Fruit fly (Drosophila melanogaster): Measurements from ENCODE around the gene chp.
A peak's percentile ranks its signal among the peaks of the same experiment; 100 is the strongest.

chp gene

dm6 chr3R:31168968-31169367 is 41.6 kb downstream of the chp start, which contains the start of gene stops (continued):
- TF ChIP-seq h (optimal IDR thresholded peaks at IDR 0.05): no peak
- no peak for TF ChIP-seq vfl (GFP tag; optimal IDR thresholded peaks at IDR 0.05)
- TF ChIP-seq CG15269 (tag; optimal IDR thresholded peaks at IDR 0.05): no peak
- no peak for TF ChIP-seq CG13287 (GFP tag; IDR thresholded peaks at IDR 0.05; ENCODE audit: partially characterized antibody)
- no peak for TF ChIP-seq CG14667 (GFP tag; IDR thresholded peaks at IDR 0.05)
- no peak for TF ChIP-seq Oli (tag; optimal IDR thresholded peaks at IDR 0.05)
- TF ChIP-seq CG8089 (GFP tag; optimal IDR thresholded peaks at IDR 0.05): peak; percentile 31
- peak; percentile 22 for TF ChIP-seq CG11723 (GFP tag; optimal IDR thresholded peaks at IDR 0.05)
- no peak for TF ChIP-seq Nf-YC (tag; optimal IDR thresholded peaks at IDR 0.05)
- no peak for TF ChIP-seq Neu2 (GFP tag; optimal IDR thresholded peaks at IDR 0.05; ENCODE audit: borderline replicate concordance)
- TF ChIP-seq pfk (GFP tag; optimal IDR thresholded peaks at IDR 0.05): peak; percentile 62
- TF ChIP-seq fd96Cb (tag; optimal IDR thresholded peaks at IDR 0.05): peak; percentile 41
- TF ChIP-seq repo (GFP tag; optimal IDR thresholded peaks at IDR 0.05): no peak
- TF ChIP-seq HLHmδ (GFP tag; optimal IDR thresholded peaks at IDR 0.05): peak; percentile 43
- no peak for TF ChIP-seq Dref (GFP tag; IDR thresholded peaks at IDR 0.05)
- no peak for TF ChIP-seq CG15011 (GFP tag; optimal IDR thresholded peaks at IDR 0.05)
- no peak for TF ChIP-seq sisA (GFP tag; IDR thresholded peaks at IDR 0.05)
- TF ChIP-seq CG18476 (GFP tag; optimal IDR thresholded peaks at IDR 0.05): peak; percentile 43
- TF ChIP-seq bbx (GFP tag; IDR thresholded peaks at IDR 0.05; ENCODE audit: partially characterized antibody): no peak
- TF ChIP-seq CG30431 (GFP tag; optimal IDR thresholded peaks at IDR 0.05): no peak
- TF ChIP-seq Vsx1 (GFP tag; optimal IDR thresholded peaks at IDR 0.05): peak; percentile 11
- no peak for TF ChIP-seq CG9609 (GFP tag; optimal IDR thresholded peaks at IDR 0.05)
- 0 out of 3 replicates have a peak, but pooled peaks have one; percentile 12 for TF ChIP-seq Optix (GFP tag; IDR thresholded peaks at IDR 0.05)
- TF ChIP-seq pros (GFP tag; optimal IDR thresholded peaks at IDR 0.05): no peak
- TF ChIP-seq Doc2 (GFP tag; IDR thresholded peaks at IDR 0.05): no peak
- TF ChIP-seq sqz (GFP tag; optimal IDR thresholded peaks at IDR 0.05): peak; percentile 50
- peak; percentile 10 for TF ChIP-seq shn (GFP tag; optimal IDR thresholded peaks at IDR 0.05)
- peak; percentile 14 for TF ChIP-seq mam (GFP tag; optimal IDR thresholded peaks at IDR 0.05)
- TF ChIP-seq CG10274 (GFP tag; optimal IDR thresholded peaks at IDR 0.05): no peak
- peak; percentile 29 for TF ChIP-seq Hmr (GFP tag; optimal IDR thresholded peaks at IDR 0.05)
- no peak for TF ChIP-seq ase (GFP tag; IDR thresholded peaks at IDR 0.05)
- TF ChIP-seq CG12219 (GFP tag; optimal IDR thresholded peaks at IDR 0.05): peak; percentile 36
- no peak for TF ChIP-seq GATAe (GFP tag; conservative IDR thresholded peaks at IDR 0.05)
- TF ChIP-seq H15 (GFP tag; IDR thresholded peaks at IDR 0.05): no peak
- TF ChIP-seq Ada2b (GFP tag; IDR thresholded peaks at IDR 0.05): peak; percentile 30; the same call in 1 of the 2 replicates
- no peak for TF ChIP-seq tap (tag; optimal IDR thresholded peaks at IDR 0.05)
- no peak for TF ChIP-seq CG7271 (tag; optimal IDR thresholded peaks at IDR 0.05)
- TF ChIP-seq sens-2 (GFP tag; IDR thresholded peaks at IDR 0.05): no peak
- no peak for TF ChIP-seq CG14441 (GFP tag; IDR thresholded peaks at IDR 0.05)
- TF ChIP-seq crc (GFP tag; optimal IDR thresholded peaks at IDR 0.05): peak; percentile 10
- peak; percentile 48 for TF ChIP-seq Sry-β (GFP tag; optimal IDR thresholded peaks at IDR 0.05)
- TF ChIP-seq ro (GFP tag; IDR thresholded peaks at IDR 0.05): no peak
- TF ChIP-seq zen2 (GFP tag; IDR thresholded peaks at IDR 0.05; ENCODE audit: partially characterized antibody): no peak
- no peak for TF ChIP-seq wor (GFP tag; IDR thresholded peaks at IDR 0.05)
- no peak for TF ChIP-seq CG7786 (GFP tag; optimal IDR thresholded peaks at IDR 0.05)
- TF ChIP-seq chif (GFP tag; optimal IDR thresholded peaks at IDR 0.05): no peak
- no peak for TF ChIP-seq CG10321 (GFP tag; IDR thresholded peaks at IDR 0.05)
- no peak for TF ChIP-seq ap (GFP tag; IDR thresholded peaks at IDR 0.05)
- no peak for TF ChIP-seq Eip74EF (GFP tag; optimal IDR thresholded peaks at IDR 0.05)
- TF ChIP-seq CG4854 (GFP tag; optimal IDR thresholded peaks at IDR 0.05): no peak
- no peak for TF ChIP-seq Dfd (GFP tag; optimal IDR thresholded peaks at IDR 0.05)
- TF ChIP-seq run (tag; optimal IDR thresholded peaks at IDR 0.05): no peak

Measured in whole organism, embryonic.